Worm (Caenorhabditis elegans) whole organism, L2 larva: ENCODE measurements around the gene gldi-10.

ENCODE experiments used
- C34F6.9 ChIP-seq: fragments of 150-350 bp; optimal IDR thresholded peaks from 2 replicates; lab custom pipeline; 2014; ENCODE audit warnings: missing biosample characterization, missing genetic modification characterization
- F13H6.1 ChIP-seq: sonication (generic microtip); optimal IDR thresholded peaks from 2 replicates; lab custom pipeline; 2016; ENCODE audit warnings: missing genetic modification characterization, missing compliant biosample characterization
- R02D3.7 ChIP-seq: fragments of 150-350 bp; optimal IDR thresholded peaks from 2 replicates; lab custom pipeline; 2014; ENCODE audit warnings: missing biosample characterization, missing genetic modification characterization
- alr-1 ChIP-seq: fragments of 150-350 bp; optimal IDR thresholded peaks from 2 replicates; lab custom pipeline; 2014; ENCODE audit warnings: missing biosample characterization, missing genetic modification characterization
- aly-2 ChIP-seq: fragments of 150-350 bp; optimal IDR thresholded peaks from 2 replicates; lab custom pipeline; 2014; ENCODE audit warnings: missing biosample characterization, missing genetic modification characterization
- blmp-1 ChIP-seq: sonication (generic microtip); optimal IDR thresholded peaks from 2 replicates; lab custom pipeline; 2017; ENCODE audit warnings: missing genetic modification characterization, mild to moderate bottlenecking, missing compliant biosample characterization, antibody characterized with exemption, moderate library complexity; ENCODE audit not compliant: insufficient read depth
- ceh-16 ChIP-seq: fragments of 150-350 bp; optimal IDR thresholded peaks from 2 replicates; lab custom pipeline; 2014; ENCODE audit warnings: missing biosample characterization, missing genetic modification characterization
- ceh-82 ChIP-seq: fragments of 150-350 bp; optimal IDR thresholded peaks from 2 replicates; lab custom pipeline; 2014; ENCODE audit warnings: missing biosample characterization, missing genetic modification characterization
- crh-2 ChIP-seq: sonication (generic microtip); optimal IDR thresholded peaks from 2 replicates; lab custom pipeline; 2017; ENCODE audit warnings: missing biosample characterization, missing genetic modification characterization
- dmd-4 ChIP-seq: sonication (generic microtip); optimal IDR thresholded peaks from 2 replicates; lab custom pipeline; 2017; ENCODE audit warnings: missing biosample characterization, missing genetic modification characterization
- egl-27 ChIP-seq: sonication (generic microtip); optimal IDR thresholded peaks from 3 replicates; lab custom pipeline; 2017; ENCODE audit warnings: missing biosample characterization, missing genetic modification reagents, missing genetic modification characterization
- elt-1 ChIP-seq: fragments of 150-350 bp; optimal IDR thresholded peaks from 2 replicates; lab custom pipeline; 2014; ENCODE audit warnings: missing biosample characterization, missing genetic modification characterization
- elt-3 ChIP-seq: sonication (generic microtip); optimal IDR thresholded peaks from 2 replicates; lab custom pipeline; 2017; ENCODE audit warnings: missing biosample characterization, missing genetic modification characterization
- fos-1 ChIP-seq: fragments of 150-350 bp; optimal IDR thresholded peaks from 2 replicates; lab custom pipeline; 2014; ENCODE audit warnings: missing biosample characterization, missing genetic modification characterization
- gmeb-1 ChIP-seq: fragments of 150-350 bp; optimal IDR thresholded peaks from 2 replicates; lab custom pipeline; 2014; ENCODE audit warnings: missing biosample characterization, missing genetic modification characterization
- lin-11 ChIP-seq: fragments of 150-350 bp; sonication (generic microtip); optimal IDR thresholded peaks from 2 replicates; lab custom pipeline; 2014; ENCODE audit warnings: missing biosample characterization, missing genetic modification characterization, inconsistent platforms, mixed read lengths
- lsy-2 ChIP-seq, 2 experiments: fragments of 150-350 bp in 1 of 2; sonication (generic microtip) in 1 of 2; optimal IDR thresholded peaks; 2 replicates each; lab custom pipeline; 2014 to 2017; ENCODE audit warnings: missing biosample characterization in 2 of 2, missing genetic modification characterization in 2 of 2
- mab-5 ChIP-seq: fragments of 150-350 bp; optimal IDR thresholded peaks from 2 replicates; lab custom pipeline; 2014; ENCODE audit warnings: missing biosample characterization, missing genetic modification characterization
- nhr-11 ChIP-seq: fragments of 150-350 bp; optimal IDR thresholded peaks from 2 replicates; lab custom pipeline; 2014; ENCODE audit warnings: missing biosample characterization, missing genetic modification characterization
- nhr-129 ChIP-seq: fragments of 150-350 bp; optimal IDR thresholded peaks from 2 replicates; lab custom pipeline; 2014; ENCODE audit warnings: missing biosample characterization, missing genetic modification characterization
- nhr-21 ChIP-seq: fragments of 150-350 bp; optimal IDR thresholded peaks from 2 replicates; lab custom pipeline; 2014; ENCODE audit warnings: missing biosample characterization, missing genetic modification characterization
- nhr-25 ChIP-seq: fragments of 150-350 bp; sonication (generic microtip); optimal IDR thresholded peaks from 3 replicates; lab custom pipeline; 2014; ENCODE audit warnings: missing biosample characterization, missing genetic modification characterization
- nhr-6 ChIP-seq: fragments of 150-350 bp; optimal IDR thresholded peaks from 2 replicates; lab custom pipeline; 2014; ENCODE audit warnings: missing biosample characterization, missing genetic modification characterization
- nhr-77 ChIP-seq: fragments of 150-350 bp; optimal IDR thresholded peaks from 2 replicates; lab custom pipeline; 2014; ENCODE audit warnings: missing biosample characterization, missing genetic modification characterization
- peb-1 ChIP-seq: fragments of 150-350 bp; optimal IDR thresholded peaks from 2 replicates; lab custom pipeline; 2014; ENCODE audit warnings: missing biosample characterization, missing genetic modification characterization
- sma-3 ChIP-seq: sonication (generic microtip); optimal IDR thresholded peaks from 2 replicates; lab custom pipeline; 2016; ENCODE audit warnings: missing genetic modification reagents, missing genetic modification characterization, missing compliant biosample characterization
- sma-9 ChIP-seq, 2 experiments: fragments of 150-350 bp in 1 of 2; sonication (generic microtip) in 1 of 2; optimal IDR thresholded peaks; 2 replicates each; lab custom pipeline; 2014 to 2016; ENCODE audit warnings: missing genetic modification characterization in 2 of 2, mild to moderate bottlenecking in 1 of 2, missing biosample characterization in 1 of 2, missing compliant biosample characterization in 1 of 2, missing genetic modification reagents in 1 of 2, moderate library complexity in 1 of 2
- snpc-4 ChIP-seq: fragments of 150-350 bp; optimal IDR thresholded peaks from 2 replicates; lab custom pipeline; 2014; ENCODE audit warnings: missing biosample characterization, missing genetic modification characterization
- unc-39 ChIP-seq: fragments of 150-350 bp; optimal IDR thresholded peaks from 2 replicates; lab custom pipeline; 2014; ENCODE audit warnings: missing biosample characterization, missing genetic modification characterization
- unc-55 ChIP-seq: fragments of 150-350 bp; sonication (generic microtip); optimal IDR thresholded peaks from 3 replicates; lab custom pipeline; 2014; ENCODE audit warnings: missing biosample characterization, missing genetic modification reagents, missing genetic modification characterization
- zag-1 ChIP-seq: fragments of 150-350 bp; optimal IDR thresholded peaks from 2 replicates; lab custom pipeline; 2014; ENCODE audit warnings: missing biosample characterization, missing genetic modification characterization
- ztf-11 ChIP-seq: sonication (generic microtip); optimal IDR thresholded peaks from 2 replicates; lab custom pipeline; 2017; ENCODE audit warnings: missing biosample characterization, missing genetic modification characterization
- ztf-4 ChIP-seq: fragments of 150-350 bp; optimal IDR thresholded peaks from 2 replicates; lab custom pipeline; 2014; ENCODE audit warnings: missing biosample characterization, missing genetic modification characterization

gldi-10 gene

ce11 chrIV:9104071-9105016, 5.3 kb downstream of the gldi-10 start, which contains the start of the genes C01F6.14 and fem-3:
Gene C01F6.14, minus strand, starts transcription at chrIV:9104121.
Gene fem-3, plus strand, starts transcription at chrIV:9104966.
- TF ChIP-seq snpc-4 (tag; lab: Kevin White, UChicago) (no peak), fos-1 (tag; lab: Kevin White, UChicago) (no peak), sma-9 (GFP tag; optimal IDR thresholded peaks at IDR 0.05; lab: Kevin White, UChicago) (no peak), sma-9 (tag; optimal IDR thresholded peaks at IDR 0.05; lab: Kevin White, UChicago) (no peak), C34F6.9 (peak; percentile 43), elt-3 (tag; lab: Kevin White, UChicago) (no peak), ztf-4 (tag; lab: Kevin White, UChicago) (no peak), unc-55 (GFP tag; lab: Kevin White, UChicago) (peak; percentile 39), nhr-25 (tag; lab: Kevin White, UChicago) (no peak), peb-1 (tag; lab: Kevin White, UChicago) (no peak), elt-1 (tag; lab: Kevin White, UChicago) (no peak), crh-2 (tag; lab: Kevin White, UChicago) (peak; percentile 15), ceh-16 (tag; lab: Kevin White, UChicago) (no peak), R02D3.7 (tag; lab: Kevin White, UChicago) (no peak), dmd-4 (tag; lab: Kevin White, UChicago) (no peak), unc-39 (no peak), gmeb-1 (tag; lab: Kevin White, UChicago) (no peak), zag-1 (tag; lab: Kevin White, UChicago) (no peak), egl-27 (tag; lab: Kevin White, UChicago) (no peak), nhr-21 (tag; lab: Kevin White, UChicago) (no peak), blmp-1 (tag; lab: Kevin White, UChicago) (no peak), lin-11 (no peak), alr-1 (tag; lab: Kevin White, UChicago) (no peak), nhr-11 (tag; lab: Kevin White, UChicago) (no peak), F13H6.1 (tag; lab: Kevin White, UChicago) (no peak), lsy-2 (tag; optimal IDR thresholded peaks at IDR 0.05; lab: Kevin White, UChicago) (peak in 1 of 2 experiments; percentile 40), ztf-11 (tag; lab: Kevin White, UChicago) (no peak)

- TF ChIP-seq elt-3 (tag; lab: Kevin White, UChicago): no peak
- no peak for TF ChIP-seq F13H6.1 (tag; lab: Kevin White, UChicago)
- peak; percentile 7 for TF ChIP-seq crh-2 (tag; lab: Kevin White, UChicago)
- TF ChIP-seq peb-1 (tag; lab: Kevin White, UChicago): no peak
- TF ChIP-seq C34F6.9: peak; percentile 85
- peak in 1 of 2 experiments; percentile 70 for TF ChIP-seq lsy-2 (tag; optimal IDR thresholded peaks at IDR 0.05; lab: Kevin White, UChicago)
- TF ChIP-seq ceh-82: no peak
- TF ChIP-seq unc-55 (GFP tag; lab: Kevin White, UChicago): peak; percentile 58
- TF ChIP-seq fos-1 (tag; lab: Kevin White, UChicago): peak; percentile 23
- TF ChIP-seq nhr-21 (tag; lab: Kevin White, UChicago): no peak
- TF ChIP-seq elt-1 (tag; lab: Kevin White, UChicago): no peak
- TF ChIP-seq egl-27 (tag; lab: Kevin White, UChicago): no peak
- no peak for TF ChIP-seq alr-1 (tag; lab: Kevin White, UChicago)
- TF ChIP-seq nhr-129 (tag; lab: Kevin White, UChicago): peak; percentile 65
Observed at ce11 chrIV:9107464-9107863, 8.4 kb downstream of the gldi-10 start.

- TF ChIP-seq ztf-11 (tag; lab: Kevin White, UChicago): no peak
- no peak for TF ChIP-seq crh-2 (tag; lab: Kevin White, UChicago)
- no peak for TF ChIP-seq F13H6.1 (tag; lab: Kevin White, UChicago)
- no peak for TF ChIP-seq elt-1 (tag; lab: Kevin White, UChicago)
- no peak for TF ChIP-seq fos-1 (tag; lab: Kevin White, UChicago)
- no peak for TF ChIP-seq alr-1 (tag; lab: Kevin White, UChicago)
- TF ChIP-seq nhr-77 (tag; lab: Kevin White, UChicago): no peak
- no peak for TF ChIP-seq lin-11
- TF ChIP-seq ceh-82: no peak
- TF ChIP-seq unc-39: no peak
- TF ChIP-seq peb-1 (tag; lab: Kevin White, UChicago): no peak
- no peak for TF ChIP-seq sma-9 (GFP tag; optimal IDR thresholded peaks at IDR 0.05; lab: Kevin White, UChicago)
- TF ChIP-seq sma-9 (tag; optimal IDR thresholded peaks at IDR 0.05; lab: Kevin White, UChicago): no peak
- no peak for TF ChIP-seq blmp-1 (tag; lab: Kevin White, UChicago)
Observed at ce11 chrIV:9108631-9109030, 9.6 kb downstream of the gldi-10 start, which contains the start of gene aly-1. Gene aly-1, plus strand, starts transcription at chrIV:9108931.

ce11 chrIV:9112019-9112418, 13.0 kb downstream of the gldi-10 start:
- peak; percentile 93 for TF ChIP-seq fos-1 (tag; lab: Kevin White, UChicago)
- no peak for TF ChIP-seq R02D3.7 (tag; lab: Kevin White, UChicago)
- TF ChIP-seq nhr-25 (tag; lab: Kevin White, UChicago): no peak
- no peak for TF ChIP-seq egl-27 (tag; lab: Kevin White, UChicago)
- TF ChIP-seq nhr-21 (tag; lab: Kevin White, UChicago): peak; percentile 0
- TF ChIP-seq aly-2 (tag; lab: Kevin White, UChicago): no peak
- no peak for TF ChIP-seq elt-3 (tag; lab: Kevin White, UChicago)
- no peak for TF ChIP-seq ztf-4 (tag; lab: Kevin White, UChicago)
- TF ChIP-seq mab-5 (tag; lab: Kevin White, UChicago): no peak
- no peak for TF ChIP-seq sma-3 (GFP tag; lab: Kevin White, UChicago)
- TF ChIP-seq nhr-6: no peak
- peak; percentile 76 for TF ChIP-seq blmp-1 (tag; lab: Kevin White, UChicago)
- TF ChIP-seq gmeb-1 (tag; lab: Kevin White, UChicago): no peak
- TF ChIP-seq ceh-82: no peak
